Fruit fly (Drosophila melanogaster) whole organism, prepupa: Measurements from ENCODE around the gene Tmhs.

Experiments used
- Blimp-1 ChIP-seq: fragments of 200-800 bp; sonication (Bioruptor generic); optimal IDR thresholded peaks from 3 replicates; lab custom pipeline; 2017; ENCODE audit warnings: missing biosample characterization, missing genetic modification characterization, mild to moderate bottlenecking, moderate library complexity, missing genetic modification reagents
- CG10631 ChIP-seq: fragments of 200-800 bp; sonication (Bioruptor generic); optimal IDR thresholded peaks from 2 replicates; lab custom pipeline; 2016; ENCODE audit warnings: missing biosample characterization, missing genetic modification characterization
- CG10669 ChIP-seq: fragments of 200-800 bp; sonication (Bioruptor generic); optimal IDR thresholded peaks from 3 replicates; lab custom pipeline; 2018; ENCODE audit warnings: missing biosample characterization, mild to moderate bottlenecking, missing genetic modification characterization, moderate library complexity
- CG11294 ChIP-seq: fragments of 200-800 bp; sonication (Bioruptor generic); IDR thresholded peaks from 2 replicates; pipeline ENCODE4 v1.3.6; 2022; ENCODE audit warnings: missing biosample characterization, missing genetic modification characterization
- CG11762 ChIP-seq: fragments of 200-800 bp; sonication (Bioruptor generic); optimal IDR thresholded peaks from 3 replicates; lab custom pipeline; 2016; ENCODE audit warnings: missing biosample characterization, missing genetic modification characterization; ENCODE audit not compliant: insufficient read depth
- CG11902 ChIP-seq: fragments of 200-800 bp; sonication (Bioruptor generic); optimal IDR thresholded peaks from 3 replicates; lab custom pipeline; 2016; ENCODE audit warnings: missing biosample characterization, missing genetic modification characterization
- CG15336 ChIP-seq: fragments of 200-800 bp; sonication (Bioruptor generic); IDR thresholded peaks from 2 replicates; pipeline ENCODE4 v1.3.6; 2022; ENCODE audit warnings: missing biosample characterization, missing genetic modification characterization
- CG1621 ChIP-seq: fragments of 200-800 bp; sonication (Bioruptor generic); optimal IDR thresholded peaks from 3 replicates; lab custom pipeline; 2018; ENCODE audit warnings: missing biosample characterization, mild to moderate bottlenecking, missing genetic modification characterization
- CG16779 ChIP-seq: fragments of 200-800 bp; sonication (Bioruptor generic); optimal IDR thresholded peaks from 3 replicates; lab custom pipeline; 2017; ENCODE audit warnings: missing biosample characterization, mild to moderate bottlenecking, missing genetic modification characterization
- CG3032 ChIP-seq: fragments of 200-800 bp; optimal IDR thresholded peaks from 2 replicates; lab custom pipeline; 2019; ENCODE audit warnings: missing biosample characterization, mild to moderate bottlenecking, missing genetic modification characterization, moderate library complexity
- CG32006 ChIP-seq: fragments of 200-800 bp; sonication (Bioruptor generic); optimal IDR thresholded peaks from 3 replicates; lab custom pipeline; 2017; ENCODE audit warnings: missing biosample characterization, mild to moderate bottlenecking, missing genetic modification characterization
- CG34406 ChIP-seq: fragments of 200-800 bp; sonication (Bioruptor generic); optimal IDR thresholded peaks from 3 replicates; lab custom pipeline; 2016; ENCODE audit warnings: missing biosample characterization, missing genetic modification characterization
- CG4318 ChIP-seq: fragments of 200-800 bp; sonication (Bioruptor generic); optimal IDR thresholded peaks from 3 replicates; lab custom pipeline; 2017; ENCODE audit warnings: missing biosample characterization, mild to moderate bottlenecking, missing genetic modification characterization
- CG6163 ChIP-seq: fragments of 200-800 bp; sonication (Bioruptor generic); IDR thresholded peaks from 3 replicates; pipeline ENCODE4 v1.3.6; 2022; ENCODE audit warnings: missing biosample characterization, missing genetic modification characterization
- CG6792 ChIP-seq: fragments of 200-800 bp; sonication (Bioruptor generic); optimal IDR thresholded peaks from 3 replicates; lab custom pipeline; 2016; ENCODE audit warnings: missing biosample characterization, missing genetic modification characterization
- CG6808 ChIP-seq: fragments of 200-800 bp; sonication (Bioruptor generic); optimal IDR thresholded peaks from 3 replicates; lab custom pipeline; 2017; ENCODE audit warnings: missing biosample characterization, missing genetic modification characterization, mild to moderate bottlenecking, moderate library complexity, missing genetic modification reagents
- CG7368 ChIP-seq: fragments of 200-800 bp; sonication (Bioruptor generic); optimal IDR thresholded peaks from 3 replicates; lab custom pipeline; 2016; ENCODE audit warnings: missing biosample characterization, missing genetic modification characterization
- CG8119 ChIP-seq: fragments of 200-800 bp; sonication (Bioruptor generic); IDR thresholded peaks from 3 replicates; pipeline ENCODE4 v1.3.6; 2022; ENCODE audit warnings: missing biosample characterization, missing genetic modification characterization
- CG8319 ChIP-seq: fragments of 200-800 bp; sonication (Bioruptor generic); optimal IDR thresholded peaks from 3 replicates; lab custom pipeline; 2016; ENCODE audit warnings: missing biosample characterization, missing genetic modification characterization
- CG8632 ChIP-seq: fragments of 200-800 bp; sonication (Bioruptor generic); optimal IDR thresholded peaks from 3 replicates; lab custom pipeline; 2016; ENCODE audit warnings: missing biosample characterization, missing genetic modification characterization
- Eip75B ChIP-seq: fragments of 200-800 bp; sonication (Bioruptor generic); optimal IDR thresholded peaks from 3 replicates; lab custom pipeline; 2016; ENCODE audit warnings: missing biosample characterization, missing genetic modification characterization
- Eip93F ChIP-seq: fragments of 200-800 bp; sonication (Bioruptor generic); optimal IDR thresholded peaks from 2 replicates; lab custom pipeline; 2016; ENCODE audit warnings: missing biosample characterization, mild to moderate bottlenecking, missing genetic modification characterization
- Ets21C ChIP-seq: fragments of 200-800 bp; sonication (Bioruptor generic); optimal IDR thresholded peaks from 3 replicates; lab custom pipeline; 2016; ENCODE audit warnings: missing biosample characterization, missing genetic modification characterization
- Ets96B ChIP-seq: fragments of 200-800 bp; optimal IDR thresholded peaks from 2 replicates; lab custom pipeline; 2019; ENCODE audit warnings: missing biosample characterization, mild to moderate bottlenecking, missing genetic modification characterization, moderate library complexity
- Gug ChIP-seq: fragments of 200-800 bp; sonication (Bioruptor generic); IDR thresholded peaks from 2 replicates; pipeline ENCODE4 v1.3.6; 2022; ENCODE audit warnings: missing biosample characterization, missing genetic modification characterization
- Hr38 ChIP-seq: sonication (Bioruptor generic); optimal IDR thresholded peaks from 2 replicates; lab custom pipeline; 2016; ENCODE audit warnings: missing biosample characterization, missing genetic modification characterization
- Hr4 ChIP-seq: fragments of 200-800 bp; sonication (Bioruptor generic); optimal IDR thresholded peaks from 3 replicates; lab custom pipeline; 2016; ENCODE audit warnings: missing biosample characterization, missing genetic modification characterization
- Lpt ChIP-seq: fragments of 200-800 bp; sonication (Bioruptor generic); optimal IDR thresholded peaks from 3 replicates; lab custom pipeline; 2016; ENCODE audit warnings: missing biosample characterization, missing genetic modification characterization
- Met ChIP-seq: fragments of 200-800 bp; sonication (Bioruptor generic); optimal IDR thresholded peaks from 3 replicates; lab custom pipeline; 2016; ENCODE audit warnings: missing biosample characterization, missing genetic modification characterization
- OdsH ChIP-seq: fragments of 200-800 bp; sonication (Bioruptor generic); optimal IDR thresholded peaks from 3 replicates; lab custom pipeline; 2016; ENCODE audit warnings: missing biosample characterization, missing genetic modification characterization
- Smox ChIP-seq: fragments of 200-800 bp; sonication (Bioruptor generic); optimal IDR thresholded peaks from 3 replicates; lab custom pipeline; 2016; ENCODE audit warnings: missing biosample characterization, missing genetic modification characterization
- Sox15 ChIP-seq: fragments of 200-800 bp; sonication (Bioruptor generic); optimal IDR thresholded peaks from 3 replicates; lab custom pipeline; 2016; ENCODE audit warnings: missing biosample characterization, missing genetic modification characterization
- achi ChIP-seq: fragments of 200-800 bp; sonication (Bioruptor generic); optimal IDR thresholded peaks from 3 replicates; lab custom pipeline; 2016; ENCODE audit warnings: missing biosample characterization, missing genetic modification characterization
- acj6 ChIP-seq: fragments of 200-800 bp; sonication (Bioruptor generic); optimal IDR thresholded peaks from 3 replicates; lab custom pipeline; 2016; ENCODE audit warnings: missing biosample characterization, missing genetic modification characterization
- dac ChIP-seq: fragments of 200-800 bp; sonication (Bioruptor generic); optimal IDR thresholded peaks from 2 replicates; lab custom pipeline; 2017; ENCODE audit warnings: missing biosample characterization, mild to moderate bottlenecking, missing genetic modification characterization
- dsx ChIP-seq: fragments of 200-800 bp; optimal IDR thresholded peaks from 3 replicates; lab custom pipeline; 2019; ENCODE audit warnings: missing biosample characterization, mild to moderate bottlenecking, missing genetic modification characterization, moderate library complexity; ENCODE audit not compliant: poor library complexity, severe bottlenecking
- eg ChIP-seq: fragments of 200-800 bp; sonication (Bioruptor generic); IDR thresholded peaks from 3 replicates; pipeline ENCODE4 v1.3.6; 2022; ENCODE audit warnings: missing biosample characterization, missing genetic modification characterization
- esn ChIP-seq: fragments of 200-800 bp; sonication (Bioruptor generic); optimal IDR thresholded peaks from 2 replicates; lab custom pipeline; 2016; ENCODE audit warnings: missing biosample characterization, mild to moderate bottlenecking, missing genetic modification characterization, moderate library complexity
- fd59A ChIP-seq: fragments of 200-800 bp; sonication (Bioruptor generic); optimal IDR thresholded peaks from 2 replicates; lab custom pipeline; 2017; ENCODE audit warnings: missing biosample characterization, mild to moderate bottlenecking, missing genetic modification characterization, missing genetic modification reagents
- fd85E ChIP-seq: fragments of 200-800 bp; sonication (Bioruptor generic); optimal IDR thresholded peaks from 3 replicates; lab custom pipeline; 2016; ENCODE audit warnings: missing biosample characterization, missing genetic modification characterization
- fkh ChIP-seq: fragments of 200-800 bp; sonication (Bioruptor generic); optimal IDR thresholded peaks from 3 replicates; lab custom pipeline; 2017; ENCODE audit warnings: missing biosample characterization, mild to moderate bottlenecking, missing genetic modification characterization, moderate library complexity
- lz ChIP-seq: fragments of 200-800 bp; sonication (Bioruptor generic); optimal IDR thresholded peaks from 3 replicates; lab custom pipeline; 2016; ENCODE audit warnings: missing biosample characterization, missing genetic modification characterization
- net ChIP-seq: fragments of 200-800 bp; sonication (Bioruptor generic); optimal IDR thresholded peaks from 3 replicates; lab custom pipeline; 2016; ENCODE audit warnings: missing biosample characterization, missing genetic modification characterization
- pdm3 ChIP-seq: fragments of 200-800 bp; sonication (Bioruptor generic); optimal IDR thresholded peaks from 3 replicates; lab custom pipeline; 2016; ENCODE audit warnings: missing biosample characterization, missing genetic modification characterization
- salr ChIP-seq, 2 experiments: fragments of 200-800 bp; sonication (Bioruptor generic); optimal IDR thresholded peaks; 3 replicates each; lab custom pipeline; 2016 to 2018; ENCODE audit warnings: missing biosample characterization in 2 of 2, missing genetic modification characterization in 2 of 2, mild to moderate bottlenecking in 1 of 2
- spab ChIP-seq: fragments of 200-800 bp; sonication (Bioruptor generic); optimal IDR thresholded peaks from 2 replicates; lab custom pipeline; 2017; ENCODE audit warnings: missing biosample characterization, mild to moderate bottlenecking, missing genetic modification characterization, missing genetic modification reagents
- ss ChIP-seq, 2 experiments: fragments of 200-800 bp; sonication (Bioruptor generic); optimal IDR thresholded peaks; 2 replicates in 1 of 2; 3 replicates in 1 of 2; lab custom pipeline; 2017 to 2018; ENCODE audit warnings: mild to moderate bottlenecking in 2 of 2, missing biosample characterization in 2 of 2, missing genetic modification characterization in 2 of 2, moderate library complexity in 1 of 2
- svp ChIP-seq: fragments of 200-800 bp; sonication (Bioruptor generic); peaks from one replicate; lab custom pipeline; 2016; ENCODE audit warnings: missing biosample characterization, missing genetic modification characterization
- topi ChIP-seq: fragments of 200-800 bp; sonication (Bioruptor generic); optimal IDR thresholded peaks from 3 replicates; lab custom pipeline; 2016; ENCODE audit warnings: missing biosample characterization, missing genetic modification characterization
- vri ChIP-seq: fragments of 200-800 bp; sonication (Bioruptor generic); optimal IDR thresholded peaks from 3 replicates; lab custom pipeline; 2016; ENCODE audit warnings: missing biosample characterization, mild to moderate bottlenecking, missing genetic modification characterization

The Tmhs gene

dm6 chr3L:1856467-1857350 lies 28.7 kb upstream of the Tmhs start, which contains the start of gene CG12024:
TSS of gene CG12024 (plus strand) at chr3L:1857165.
- TF ChIP-seq CG15336 (GFP tag; lab: Robert Waterston, UW) (no peak), acj6 (GFP tag; lab: Kevin White, UChicago) (peak; percentile 60), eg (GFP tag; lab: Robert Waterston, UW) (peak; percentile 38; the same call in 1 of the 3 replicates), pdm3 (GFP tag; lab: Kevin White, UChicago) (peak; percentile 76), fd85E (no peak), net (GFP tag; lab: Kevin White, UChicago) (peak; percentile 10), CG10669 (peak; percentile 41), CG4318 (GFP tag; lab: Kevin White, UChicago) (peak; percentile 46), topi (peak; percentile 61), lz (peak; percentile 69), CG8632 (GFP tag; lab: Kevin White, UChicago) (no peak), CG6163 (GFP tag; lab: Robert Waterston, UW) (no peak), CG11902 (GFP tag; lab: Kevin White, UChicago) (peak; percentile 56), spab (GFP tag; lab: Kevin White, UChicago) (no peak), svp (GFP tag; lab: Kevin White, UChicago) (peak; percentile 96), CG32006 (peak; percentile 71), vri (peak; percentile 15), Ets21C (GFP tag; lab: Kevin White, UChicago) (peak; percentile 49), dac (GFP tag; lab: Kevin White, UChicago) (peak; percentile 39), CG11294 (GFP tag; lab: Robert Waterston, UW) (peak; percentile 11; the same call in 1 of the 2 replicates), fd59A (GFP tag; lab: Kevin White, UChicago) (no peak), CG10631 (GFP tag; lab: Kevin White, UChicago) (peak; percentile 69), esn (GFP tag; lab: Kevin White, UChicago) (peak; percentile 66), CG7368 (GFP tag; lab: Kevin White, UChicago) (peak; percentile 5), CG8319 (peak; percentile 20), OdsH (GFP tag; lab: Kevin White, UChicago) (peak; percentile 73), CG1621 (tag; lab: Kevin White, UChicago) (no peak), Hr38 (GFP tag; lab: Kevin White, UChicago) (no peak), salr (GFP tag; optimal IDR thresholded peaks at IDR 0.05; lab: Kevin White, UChicago) (no peak), Smox (peak; percentile 58), Eip75B (GFP tag; lab: Kevin White, UChicago) (peak; percentile 70), Eip93F (GFP tag; lab: Kevin White, UChicago) (no peak), Sox15 (peak; percentile 42), ss (GFP tag; optimal IDR thresholded peaks at IDR 0.05; lab: Kevin White, UChicago) (peak in 1 of 2 experiments; percentile 4), CG11762 (peak; percentile 9), CG34406 (GFP tag; lab: Kevin White, UChicago) (peak; percentile 32), CG16779 (tag; lab: Kevin White, UChicago) (no peak), CG8119 (GFP tag; lab: Robert Waterston, UW) (no peak), Ets96B (tag; lab: Kevin White, UChicago) (peak; percentile 22), CG6792 (GFP tag; lab: Kevin White, UChicago) (no peak), dsx (GFP tag; lab: Kevin White, UChicago) (no peak), Hr4 (GFP tag; lab: Kevin White, UChicago) (peak; percentile 75), Gug (GFP tag; lab: Robert Waterston, UW) (peak; percentile 57), Met (GFP tag; lab: Kevin White, UChicago) (peak; percentile 69), achi (GFP tag; lab: Kevin White, UChicago) (peak; percentile 73), CG6808 (GFP tag; lab: Kevin White, UChicago) (peak; percentile 15), Lpt (GFP tag; lab: Kevin White, UChicago) (peak; percentile 17), Blimp-1 (GFP tag; lab: Kevin White, UChicago) (no peak), CG3032 (tag; lab: Kevin White, UChicago) (peak; percentile 66), fkh (peak; percentile 7)
